Worm (Caenorhabditis elegans) whole organism, L2 larva: Measurements from ENCODE around the gene C15F1.1.

ENCODE experiments used
- lin-13 ChIP-seq: fragments of 150-350 bp; optimal IDR thresholded peaks from 2 replicates; lab custom pipeline; 2014; ENCODE audit warnings: missing biosample characterization, missing genetic modification reagents, missing genetic modification characterization
- lin-39 ChIP-seq: fragments of 150-350 bp; optimal IDR thresholded peaks from 2 replicates; lab custom pipeline; 2014; ENCODE audit warnings: missing biosample characterization, missing genetic modification reagents, missing genetic modification characterization
- ztf-11 ChIP-seq: sonication (generic microtip); optimal IDR thresholded peaks from 2 replicates; lab custom pipeline; 2017; ENCODE audit warnings: missing biosample characterization, missing genetic modification characterization

ce11 chrII:6943299-6944051 is 46.2 kb upstream of the C15F1.1 start:
- no peak for TF ChIP-seq lin-13 (GFP tag; lab: Kevin White, UChicago)
- TF ChIP-seq ztf-11 (tag; lab: Kevin White, UChicago): no peak
- TF ChIP-seq lin-39 (tag; lab: Kevin White, UChicago): no peak
